Worm (Caenorhabditis elegans): ENCODE measurements around the gene cest-19.

The cest-19 gene

DNA sequence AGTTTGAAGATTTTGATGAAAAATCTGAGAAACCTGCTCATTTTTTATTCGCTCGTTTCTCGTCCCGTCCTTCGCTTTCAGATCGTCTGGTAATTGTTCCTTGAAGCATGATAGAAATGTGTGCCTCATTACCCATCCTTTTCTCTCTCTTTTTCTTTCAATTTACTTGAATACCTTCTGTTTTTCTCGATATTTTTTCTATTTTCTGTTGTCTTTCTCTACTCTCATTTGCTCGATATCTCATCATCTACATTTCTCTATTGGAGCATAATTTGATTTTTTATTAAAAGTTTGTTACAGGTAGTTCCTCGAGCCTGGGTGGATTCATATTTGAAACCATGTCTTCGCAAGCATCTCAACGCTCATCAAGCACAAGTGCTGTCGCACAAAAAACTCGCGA, 14.5 kb upstream of the cest-19 start, which contains the start of gene ubc-17:
TSS of gene ubc-17 (plus strand) at position 301 of the 400 bp plus-strand sequence.
- no peak for TF ChIP-seq daf-12 (tag; optimal IDR thresholded peaks at IDR 0.05)

DNA sequence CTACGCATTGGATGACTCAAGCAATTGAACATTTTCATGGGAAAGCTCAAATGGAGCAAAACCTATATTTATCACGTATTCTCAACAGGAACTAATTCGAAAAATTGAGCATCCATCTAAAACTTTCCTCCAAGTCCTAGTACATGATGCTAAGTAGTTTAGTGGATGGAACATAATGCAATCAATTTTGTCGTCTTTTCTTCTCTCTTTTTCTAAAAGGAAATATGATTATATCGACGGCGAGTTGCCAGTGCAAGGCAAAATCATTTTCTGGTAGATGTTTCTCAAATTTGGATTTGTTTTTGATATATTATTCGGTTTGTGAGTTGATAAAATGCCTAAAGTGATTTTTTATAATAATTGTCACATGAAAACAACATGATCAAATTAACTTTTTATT, 4.9 kb upstream of the cest-19 start:
- TF ChIP-seq unc-62 (GFP tag; optimal IDR thresholded peaks at IDR 0.05) = no peak
- no peak for TF ChIP-seq skn-1 (tag; optimal IDR thresholded peaks at IDR 0.05)
- TF ChIP-seq fkh-10 (GFP tag; optimal IDR thresholded peaks at IDR 0.05) = peak; percentile 77
- TF ChIP-seq ama-1 (optimal IDR thresholded peaks at IDR 0.05) = no peak

DNA sequence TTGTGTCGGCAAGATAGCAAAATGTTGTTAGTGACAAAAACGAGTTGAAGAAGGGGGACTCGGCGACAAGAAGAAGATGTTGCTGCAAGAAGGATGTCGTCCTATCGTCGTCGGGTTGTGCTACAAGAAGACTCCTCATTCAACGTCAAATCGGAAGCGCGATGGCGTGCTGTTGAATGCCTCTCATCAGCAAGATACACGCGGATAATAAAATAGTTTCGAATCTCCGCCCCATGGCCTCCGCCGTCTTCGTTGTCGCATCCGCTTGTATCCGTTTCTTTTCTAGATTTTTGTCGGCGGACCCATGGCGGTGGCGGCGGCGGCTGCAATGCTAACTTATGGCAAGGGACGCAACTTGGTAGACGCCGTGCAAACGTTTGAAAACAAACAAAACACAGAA, 2.2 kb upstream of the cest-19 start:
- TF ChIP-seq ZK546.5 (tag; optimal IDR thresholded peaks at IDR 0.05) (no peak), nhr-25 (tag; optimal IDR thresholded peaks at IDR 0.05) (no peak), elt-3 (tag; optimal IDR thresholded peaks at IDR 0.05) (no peak), snpc-4 (tag; optimal IDR thresholded peaks at IDR 0.05) (no peak), sea-2 (GFP tag; optimal IDR thresholded peaks at IDR 0.05) (no peak), fos-1 (tag; optimal IDR thresholded peaks at IDR 0.05) (no peak), nfya-1 (tag; optimal IDR thresholded peaks at IDR 0.05; ENCODE audit: insufficient read depth) (no peak), nhr-237 (tag; optimal IDR thresholded peaks at IDR 0.05) (no peak), ztf-4 (tag; optimal IDR thresholded peaks at IDR 0.05) (no peak), egl-27 (tag; optimal IDR thresholded peaks at IDR 0.05) (no peak)

DNA sequence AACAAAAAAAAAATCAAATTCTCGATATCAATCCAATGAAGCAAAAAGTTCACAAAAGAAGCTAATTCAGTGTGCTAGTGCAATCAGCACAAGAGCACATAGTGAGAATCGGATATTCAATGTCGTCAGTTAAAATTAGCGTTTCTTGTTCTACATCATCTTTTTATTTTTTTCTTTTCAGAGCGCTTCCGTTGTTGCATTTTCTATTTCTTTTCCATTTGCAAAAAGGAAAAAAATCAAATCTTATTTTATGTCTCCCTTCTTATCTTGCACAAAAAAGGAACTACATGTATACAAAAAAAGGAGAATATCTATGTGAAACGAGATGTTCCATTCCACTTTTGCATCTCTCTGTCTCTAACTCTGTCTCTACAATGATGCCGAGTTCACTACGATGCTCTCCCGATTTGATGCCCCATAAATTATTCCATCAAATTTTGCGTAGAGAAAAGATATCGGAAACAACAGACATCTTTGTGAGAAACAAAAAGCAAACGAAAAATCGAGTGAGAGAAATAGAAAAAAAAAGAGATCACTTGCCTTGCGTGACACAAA, 2.0 kb downstream of the cest-19 start:
- no peak for TF ChIP-seq mml-1 (tag; optimal IDR thresholded peaks at IDR 0.05)
- no peak for TF ChIP-seq fkh-2 (tag; optimal IDR thresholded peaks at IDR 0.05)
- TF ChIP-seq elt-3 (tag; optimal IDR thresholded peaks at IDR 0.05) = no peak
- no peak for TF ChIP-seq ceh-82 (tag; optimal IDR thresholded peaks at IDR 0.05)
- TF ChIP-seq egl-5 (tag; optimal IDR thresholded peaks at IDR 0.05) = peak; percentile 10
- TF ChIP-seq lin-15B (tag; optimal IDR thresholded peaks at IDR 0.05) = no peak
- TF ChIP-seq mdl-1 (tag; optimal IDR thresholded peaks at IDR 0.05) = no peak
- TF ChIP-seq nhr-76 (tag; optimal IDR thresholded peaks at IDR 0.05) = no peak
- TF ChIP-seq fkh-10 (GFP tag; optimal IDR thresholded peaks at IDR 0.05) = peak; percentile 9
- no peak for TF ChIP-seq ztf-11 (tag; optimal IDR thresholded peaks at IDR 0.05)
- TF ChIP-seq ama-1 (optimal IDR thresholded peaks at IDR 0.05) = no peak
- no peak for TF ChIP-seq unc-62 (GFP tag; optimal IDR thresholded peaks at IDR 0.05)
- peak; percentile 20 for TF ChIP-seq lin-39 (tag; optimal IDR thresholded peaks at IDR 0.05)
- TF ChIP-seq ceh-16 (tag; optimal IDR thresholded peaks at IDR 0.05) = no peak

DNA sequence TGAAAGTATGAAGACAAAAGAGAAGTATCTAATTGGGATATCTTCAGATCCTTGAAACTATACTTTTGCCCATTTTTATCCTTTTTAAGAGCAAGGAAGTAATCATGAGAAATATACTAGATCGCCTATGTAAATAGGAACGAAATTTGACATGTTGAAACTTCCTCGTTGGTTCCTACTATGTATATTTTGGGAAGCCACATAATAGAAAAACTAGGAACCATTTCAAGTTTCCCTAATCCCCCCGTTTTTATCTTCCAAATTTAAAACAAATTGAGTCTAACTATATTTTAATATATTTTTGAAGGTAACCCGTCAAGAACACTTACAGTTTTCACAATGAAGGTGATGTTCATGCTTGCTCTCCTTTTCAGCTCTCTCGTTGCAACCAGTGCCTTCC, 7.0 kb downstream of the cest-19 start, which contains the start of gene flp-26:
TSS of gene flp-26 (plus strand) at position 301 of the 400 bp plus-strand sequence.
- no peak for TF ChIP-seq R02D3.7 (tag; optimal IDR thresholded peaks at IDR 0.05)
- no peak for TF ChIP-seq ZK546.5 (tag; optimal IDR thresholded peaks at IDR 0.05)
- no peak for TF ChIP-seq daf-12 (tag; optimal IDR thresholded peaks at IDR 0.05)
- TF ChIP-seq nhr-23 (tag; optimal IDR thresholded peaks at IDR 0.05) = no peak
- TF ChIP-seq elt-3 (tag; optimal IDR thresholded peaks at IDR 0.05) = no peak
- no peak for TF ChIP-seq elt-2 (tag; optimal IDR thresholded peaks at IDR 0.05)
- no peak for TF ChIP-seq elt-1 (tag; optimal IDR thresholded peaks at IDR 0.05)
- TF ChIP-seq ceh-28 (tag; optimal IDR thresholded peaks at IDR 0.05) = no peak
- TF ChIP-seq jun-1 (tag; optimal IDR thresholded peaks at IDR 0.05) = no peak
- no peak for TF ChIP-seq sea-2 (GFP tag; optimal IDR thresholded peaks at IDR 0.05)
- no peak for TF ChIP-seq egl-5 (tag; optimal IDR thresholded peaks at IDR 0.05)
- TF ChIP-seq ceh-9 (tag; optimal IDR thresholded peaks at IDR 0.05) = no peak
- TF ChIP-seq egl-27 (tag; optimal IDR thresholded peaks at IDR 0.05) = no peak
- TF ChIP-seq ama-1 (optimal IDR thresholded peaks at IDR 0.05) = no peak
- TF ChIP-seq tbx-2 (tag; optimal IDR thresholded peaks at IDR 0.05) = no peak
- TF ChIP-seq nfya-1 (tag; optimal IDR thresholded peaks at IDR 0.05; ENCODE audit: insufficient read depth) = no peak
- TF ChIP-seq hmg-11 (tag; optimal IDR thresholded peaks at IDR 0.05) = no peak
- no peak for TF ChIP-seq lsy-12 (tag; optimal IDR thresholded peaks at IDR 0.05)

Measured in whole organism, L3 larva.